Worm (Caenorhabditis elegans) whole organism, L2 larva: ENCODE results near the gene gnrr-2.

ENCODE experiments used
- C34F6.9 ChIP-seq: fragments of 150-350 bp; optimal IDR thresholded peaks from 2 replicates; lab custom pipeline; 2014; ENCODE audit warnings: missing biosample characterization, missing genetic modification characterization
- F13H6.1 ChIP-seq: sonication (generic microtip); optimal IDR thresholded peaks from 2 replicates; lab custom pipeline; 2016; ENCODE audit warnings: missing genetic modification characterization, missing compliant biosample characterization
- R02D3.7 ChIP-seq: fragments of 150-350 bp; optimal IDR thresholded peaks from 2 replicates; lab custom pipeline; 2014; ENCODE audit warnings: missing biosample characterization, missing genetic modification characterization
- Y55F3AM.14 ChIP-seq: fragments of 200-800 bp; sonication (Bioruptor generic); optimal IDR thresholded peaks from 2 replicates; lab custom pipeline; 2018; ENCODE audit warnings: mild to moderate bottlenecking, missing genetic modification characterization, missing compliant biosample characterization
- alr-1 ChIP-seq: fragments of 150-350 bp; optimal IDR thresholded peaks from 2 replicates; lab custom pipeline; 2014; ENCODE audit warnings: missing biosample characterization, missing genetic modification characterization
- aly-2 ChIP-seq: fragments of 150-350 bp; optimal IDR thresholded peaks from 2 replicates; lab custom pipeline; 2014; ENCODE audit warnings: missing biosample characterization, missing genetic modification characterization
- blmp-1 ChIP-seq: sonication (generic microtip); optimal IDR thresholded peaks from 2 replicates; lab custom pipeline; 2017; ENCODE audit warnings: missing genetic modification characterization, mild to moderate bottlenecking, missing compliant biosample characterization, antibody characterized with exemption, moderate library complexity; ENCODE audit not compliant: insufficient read depth
- ceh-16 ChIP-seq: fragments of 150-350 bp; optimal IDR thresholded peaks from 2 replicates; lab custom pipeline; 2014; ENCODE audit warnings: missing biosample characterization, missing genetic modification characterization
- crh-2 ChIP-seq: sonication (generic microtip); optimal IDR thresholded peaks from 2 replicates; lab custom pipeline; 2017; ENCODE audit warnings: missing biosample characterization, missing genetic modification characterization
- elt-1 ChIP-seq: fragments of 150-350 bp; optimal IDR thresholded peaks from 2 replicates; lab custom pipeline; 2014; ENCODE audit warnings: missing biosample characterization, missing genetic modification characterization
- fos-1 ChIP-seq: fragments of 150-350 bp; optimal IDR thresholded peaks from 2 replicates; lab custom pipeline; 2014; ENCODE audit warnings: missing biosample characterization, missing genetic modification characterization
- lin-11 ChIP-seq: fragments of 150-350 bp; sonication (generic microtip); optimal IDR thresholded peaks from 2 replicates; lab custom pipeline; 2014; ENCODE audit warnings: missing biosample characterization, missing genetic modification characterization, inconsistent platforms, mixed read lengths
- lin-13 ChIP-seq: fragments of 150-350 bp; optimal IDR thresholded peaks from 2 replicates; lab custom pipeline; 2014; ENCODE audit warnings: missing biosample characterization, missing genetic modification reagents, missing genetic modification characterization
- lin-39 ChIP-seq: fragments of 150-350 bp; optimal IDR thresholded peaks from 2 replicates; lab custom pipeline; 2014; ENCODE audit warnings: missing biosample characterization, missing genetic modification reagents, missing genetic modification characterization
- lsy-2 ChIP-seq, 2 experiments: fragments of 150-350 bp in 1 of 2; sonication (generic microtip) in 1 of 2; optimal IDR thresholded peaks; 2 replicates each; lab custom pipeline; 2014 to 2017; ENCODE audit warnings: missing biosample characterization in 2 of 2, missing genetic modification characterization in 2 of 2
- mbf-1 ChIP-seq: sonication (generic microtip); optimal IDR thresholded peaks from 2 replicates; lab custom pipeline; 2017; ENCODE audit warnings: missing biosample characterization, missing genetic modification characterization
- mdl-1 ChIP-seq, 2 experiments: fragments of 150-350 bp in 1 of 2; sonication (generic microtip) in 1 of 2; optimal IDR thresholded peaks; 2 replicates each; lab custom pipeline; 2017; ENCODE audit warnings: missing biosample characterization in 2 of 2, missing genetic modification characterization in 2 of 2
- nhr-11 ChIP-seq: fragments of 150-350 bp; optimal IDR thresholded peaks from 2 replicates; lab custom pipeline; 2014; ENCODE audit warnings: missing biosample characterization, missing genetic modification characterization
- nhr-12 ChIP-seq: fragments of 150-350 bp; optimal IDR thresholded peaks from 2 replicates; lab custom pipeline; 2014; ENCODE audit warnings: missing biosample characterization, missing genetic modification characterization
- nhr-129 ChIP-seq: fragments of 150-350 bp; optimal IDR thresholded peaks from 2 replicates; lab custom pipeline; 2014; ENCODE audit warnings: missing biosample characterization, missing genetic modification characterization
- nhr-237 ChIP-seq: fragments of 150-350 bp; optimal IDR thresholded peaks from 2 replicates; lab custom pipeline; 2014; ENCODE audit warnings: missing biosample characterization, missing genetic modification characterization
- nhr-25 ChIP-seq: fragments of 150-350 bp; sonication (generic microtip); optimal IDR thresholded peaks from 3 replicates; lab custom pipeline; 2014; ENCODE audit warnings: missing biosample characterization, missing genetic modification characterization
- peb-1 ChIP-seq: fragments of 150-350 bp; optimal IDR thresholded peaks from 2 replicates; lab custom pipeline; 2014; ENCODE audit warnings: missing biosample characterization, missing genetic modification characterization
- sem-4 ChIP-seq: fragments of 150-350 bp; optimal IDR thresholded peaks from 2 replicates; lab custom pipeline; 2014; ENCODE audit warnings: missing biosample characterization, missing genetic modification reagents, missing genetic modification characterization
- skn-1 ChIP-seq: sonication (generic microtip); optimal IDR thresholded peaks from 2 replicates; lab custom pipeline; 2017; ENCODE audit warnings: missing biosample characterization, missing genetic modification characterization
- sma-3 ChIP-seq: sonication (generic microtip); optimal IDR thresholded peaks from 2 replicates; lab custom pipeline; 2016; ENCODE audit warnings: missing genetic modification reagents, missing genetic modification characterization, missing compliant biosample characterization
- sma-9 ChIP-seq, 2 experiments: fragments of 150-350 bp in 1 of 2; sonication (generic microtip) in 1 of 2; optimal IDR thresholded peaks; 2 replicates each; lab custom pipeline; 2014 to 2016; ENCODE audit warnings: missing genetic modification characterization in 2 of 2, mild to moderate bottlenecking in 1 of 2, missing biosample characterization in 1 of 2, missing compliant biosample characterization in 1 of 2, missing genetic modification reagents in 1 of 2, moderate library complexity in 1 of 2
- snpc-4 ChIP-seq: fragments of 150-350 bp; optimal IDR thresholded peaks from 2 replicates; lab custom pipeline; 2014; ENCODE audit warnings: missing biosample characterization, missing genetic modification characterization
- unc-39 ChIP-seq: fragments of 150-350 bp; optimal IDR thresholded peaks from 2 replicates; lab custom pipeline; 2014; ENCODE audit warnings: missing biosample characterization, missing genetic modification characterization
- unc-55 ChIP-seq: fragments of 150-350 bp; sonication (generic microtip); optimal IDR thresholded peaks from 3 replicates; lab custom pipeline; 2014; ENCODE audit warnings: missing biosample characterization, missing genetic modification reagents, missing genetic modification characterization
- unc-62 ChIP-seq: fragments of 150-350 bp; optimal IDR thresholded peaks from 2 replicates; lab custom pipeline; 2014; ENCODE audit warnings: missing biosample characterization, missing genetic modification reagents, missing genetic modification characterization
- zag-1 ChIP-seq: fragments of 150-350 bp; optimal IDR thresholded peaks from 2 replicates; lab custom pipeline; 2014; ENCODE audit warnings: missing biosample characterization, missing genetic modification characterization
- ztf-1 ChIP-seq: fragments of 200-800 bp; sonication (Bioruptor generic); conservative IDR thresholded peaks from 2 replicates; pipeline ENCODE4 v1.3.6; 2022; ENCODE audit warnings: missing genetic modification characterization, missing compliant biosample characterization
- ztf-4 ChIP-seq: fragments of 150-350 bp; optimal IDR thresholded peaks from 2 replicates; lab custom pipeline; 2014; ENCODE audit warnings: missing biosample characterization, missing genetic modification characterization

gnrr-2 gene

DNA sequence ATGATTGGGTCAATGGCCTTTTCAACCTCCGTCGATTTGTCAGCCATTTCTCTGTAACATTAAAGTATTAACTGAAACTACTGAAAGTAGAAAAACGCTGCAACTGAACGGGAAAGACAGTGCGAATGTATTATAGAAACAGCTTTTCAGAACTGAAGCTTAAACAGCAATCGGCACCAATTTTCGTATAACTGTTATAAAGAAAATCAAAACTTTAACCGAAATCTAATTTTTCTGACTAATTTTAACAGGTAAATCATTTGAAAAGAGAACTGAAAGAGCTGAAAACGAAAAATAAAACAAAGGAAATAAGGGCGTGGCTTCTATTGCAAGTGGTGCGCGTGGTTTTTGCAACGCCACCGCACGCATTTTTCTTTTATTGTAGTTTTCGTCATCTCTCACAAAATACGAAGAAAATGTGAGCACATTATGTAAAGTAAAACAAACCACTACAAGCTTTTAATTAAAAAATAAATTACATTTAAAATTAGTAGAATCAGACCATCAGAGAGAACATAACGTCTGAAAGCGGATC, 16.2 kb downstream of the gnrr-2 start, which contains the start of gene rrsr-1:
TSS of gene rrsr-1 (minus strand) at position 51 of the 535 bp plus-strand sequence.
- TF ChIP-seq nhr-129 (tag; lab: Kevin White, UChicago) (peak; percentile 46), lsy-2 (tag; optimal IDR thresholded peaks at IDR 0.05; lab: Kevin White, UChicago) (peak in 1 of 2 experiments; percentile 33), unc-55 (GFP tag; lab: Kevin White, UChicago) (peak; percentile 54), nhr-25 (tag; lab: Kevin White, UChicago) (no peak), sma-3 (GFP tag; lab: Kevin White, UChicago) (peak; percentile 28), ceh-16 (tag; lab: Kevin White, UChicago) (no peak), C34F6.9 (tag; lab: Kevin White, UChicago) (peak; percentile 56), lin-11 (tag; lab: Kevin White, UChicago) (peak; percentile 38), sma-9 (GFP tag; optimal IDR thresholded peaks at IDR 0.05; lab: Kevin White, UChicago) (peak; percentile 47), sma-9 (tag; optimal IDR thresholded peaks at IDR 0.05; lab: Kevin White, UChicago) (no peak), elt-1 (tag; lab: Kevin White, UChicago) (no peak), ztf-4 (tag; lab: Kevin White, UChicago) (no peak), F13H6.1 (tag; lab: Kevin White, UChicago) (peak; percentile 38), nhr-11 (no peak), unc-39 (no peak), skn-1 (tag; lab: Kevin White, UChicago) (peak; percentile 62), zag-1 (no peak), mdl-1 (tag; optimal IDR thresholded peaks at IDR 0.05; lab: Kevin White, UChicago) (no peak), crh-2 (tag; lab: Kevin White, UChicago) (no peak), sem-4 (tag; lab: Kevin White, UChicago) (no peak)

DNA sequence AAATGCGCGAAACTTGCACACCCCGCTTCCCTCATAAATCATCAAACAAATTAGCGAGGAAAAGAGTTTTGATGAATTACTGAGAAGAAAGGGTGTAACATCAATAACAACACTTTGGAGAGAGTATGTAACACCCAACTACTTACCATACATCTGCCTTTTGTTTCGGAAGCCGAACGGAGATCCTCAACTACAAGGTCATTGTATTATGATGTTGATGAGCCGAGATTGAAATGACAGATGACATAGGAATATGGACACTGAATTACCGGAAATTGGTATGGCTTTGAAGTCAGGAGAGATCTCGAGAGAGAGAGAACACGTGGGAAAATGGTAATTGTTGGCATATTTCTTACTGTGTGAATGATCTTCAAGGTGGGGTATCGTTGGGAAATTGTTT, 17.1 kb downstream of the gnrr-2 start:
- no peak for TF ChIP-seq mbf-1 (tag; lab: Kevin White, UChicago)
- TF ChIP-seq lin-39 (tag; lab: Kevin White, UChicago) = no peak
- no peak for TF ChIP-seq Y55F3AM.14 (GFP tag; lab: Kevin White, UChicago)
- no peak for TF ChIP-seq lsy-2 (tag; optimal IDR thresholded peaks at IDR 0.05; lab: Kevin White, UChicago)
- TF ChIP-seq sma-3 (GFP tag; lab: Kevin White, UChicago) = no peak
- no peak for TF ChIP-seq nhr-237 (tag; lab: Kevin White, UChicago)
- TF ChIP-seq nhr-12 (tag; lab: Kevin White, UChicago) = no peak
- no peak for TF ChIP-seq sma-9 (GFP tag; optimal IDR thresholded peaks at IDR 0.05; lab: Kevin White, UChicago)
- TF ChIP-seq sma-9 (tag; optimal IDR thresholded peaks at IDR 0.05; lab: Kevin White, UChicago) = no peak

DNA sequence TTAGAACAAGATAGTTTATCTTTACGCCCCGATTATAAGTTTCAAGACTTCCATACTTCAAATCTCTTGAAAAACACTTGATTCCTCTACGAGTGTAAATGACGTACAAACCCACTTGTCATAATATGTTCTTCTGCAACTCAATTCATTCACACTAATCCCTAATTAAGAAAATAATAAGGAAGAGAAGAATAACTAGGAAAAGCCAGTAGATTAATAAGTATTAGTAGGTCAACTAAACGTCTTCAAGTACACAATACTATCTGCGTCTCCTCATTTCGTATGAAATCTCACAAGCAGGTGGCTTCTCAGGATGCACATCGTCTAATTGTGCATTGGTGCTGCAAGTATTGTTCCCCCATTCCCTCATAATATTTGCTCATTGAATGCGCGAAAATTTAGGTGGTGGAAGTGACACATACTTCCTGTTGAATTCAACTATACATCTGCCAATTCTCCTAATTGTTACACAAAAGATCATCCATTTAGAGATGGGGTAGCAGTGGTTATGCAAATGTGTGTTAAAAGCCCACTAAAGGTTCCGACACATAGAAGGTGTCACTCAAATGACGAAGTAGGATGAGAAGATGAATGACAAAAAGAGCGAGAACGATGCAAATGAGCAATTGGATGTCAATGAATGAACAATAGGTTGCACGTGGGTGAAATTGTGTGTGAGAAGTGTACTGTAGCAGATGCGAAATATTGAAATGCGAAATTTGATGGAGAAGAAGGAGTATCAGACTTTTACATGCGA, 18.4 kb downstream of the gnrr-2 start:
- TF ChIP-seq blmp-1 (tag; lab: Kevin White, UChicago) = no peak
- TF ChIP-seq unc-39 = no peak
- no peak for TF ChIP-seq nhr-11
- no peak for TF ChIP-seq nhr-129 (tag; lab: Kevin White, UChicago)
- TF ChIP-seq unc-62 = no peak
- no peak for TF ChIP-seq unc-55 (GFP tag; lab: Kevin White, UChicago)
- TF ChIP-seq peb-1 = no peak
- TF ChIP-seq nhr-12 (tag; lab: Kevin White, UChicago) = no peak
- TF ChIP-seq fos-1 = no peak
- no peak for TF ChIP-seq ztf-4 (tag; lab: Kevin White, UChicago)
- TF ChIP-seq lin-39 (tag; lab: Kevin White, UChicago) = no peak

DNA sequence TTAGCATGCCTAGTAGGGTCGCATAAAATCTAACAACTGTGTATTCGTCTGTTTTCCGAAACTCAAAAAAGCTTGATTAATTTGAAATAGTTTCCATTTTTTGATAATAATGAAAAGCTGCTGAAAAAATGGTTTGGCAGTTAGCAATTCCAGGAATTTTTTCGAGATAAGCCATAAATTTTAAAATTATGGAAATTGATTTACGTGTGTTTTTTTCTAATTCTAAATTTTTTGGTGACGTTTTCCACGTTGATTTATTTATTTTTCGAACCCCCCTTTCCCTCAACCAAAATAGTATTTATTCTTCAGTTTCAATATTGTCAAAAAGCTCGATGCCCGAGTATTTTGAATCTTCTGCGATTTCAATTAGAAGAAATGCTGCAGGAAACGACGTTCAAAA, 20.0 kb downstream of the gnrr-2 start, which contains the start of gene F23B12.1:
TSS of gene F23B12.1 (plus strand) at position 301 of the 400 bp plus-strand sequence.
- TF ChIP-seq ztf-1 (GFP tag; lab: Robert Waterston, UW) = no peak
- TF ChIP-seq snpc-4 = no peak
- TF ChIP-seq zag-1 = no peak
- no peak for TF ChIP-seq mdl-1 (tag; optimal IDR thresholded peaks at IDR 0.05; lab: Kevin White, UChicago)
- TF ChIP-seq R02D3.7 = no peak
- no peak for TF ChIP-seq aly-2 (tag; lab: Kevin White, UChicago)
- TF ChIP-seq sem-4 (tag; lab: Kevin White, UChicago) = no peak
- TF ChIP-seq C34F6.9 (tag; lab: Kevin White, UChicago) = no peak
- no peak for TF ChIP-seq unc-39
- TF ChIP-seq alr-1 (tag; lab: Kevin White, UChicago) = no peak
- no peak for TF ChIP-seq lin-13 (GFP tag; lab: Kevin White, UChicago)
- no peak for TF ChIP-seq Y55F3AM.14 (GFP tag; lab: Kevin White, UChicago)
- TF ChIP-seq ceh-16 (tag; lab: Kevin White, UChicago) = no peak
- no peak for TF ChIP-seq nhr-129 (tag; lab: Kevin White, UChicago)
